Fruit fly (Drosophila melanogaster) whole organism, pupa: Measurements from ENCODE around the gene CG14883.

Experiments used
- CG10348 ChIP-seq: fragments of 200-800 bp; sonication (Bioruptor generic); IDR thresholded peaks from 2 replicates; pipeline ENCODE4 v1.3.6; 2022; ENCODE audit warnings: missing biosample characterization, missing genetic modification characterization
- CG17806 ChIP-seq: fragments of 200-800 bp; sonication (Bioruptor generic); optimal IDR thresholded peaks from 2 replicates; lab custom pipeline; 2018; ENCODE audit warnings: missing biosample characterization, mild to moderate bottlenecking, missing genetic modification characterization, moderate library complexity
- CG4496 ChIP-seq: fragments of 200-800 bp; sonication (Bioruptor generic); IDR thresholded peaks from 3 replicates; pipeline ENCODE4 v1.3.6; 2022; ENCODE audit warnings: missing biosample characterization, missing genetic modification characterization
- CG8159 ChIP-seq: fragments of 200-800 bp; sonication (Bioruptor generic); optimal IDR thresholded peaks from 3 replicates; lab custom pipeline; 2018; ENCODE audit warnings: missing biosample characterization, mild to moderate bottlenecking, missing genetic modification characterization, moderate library complexity
- D1 ChIP-seq: fragments of 200-800 bp; sonication (Bioruptor generic); optimal IDR thresholded peaks from 2 replicates; lab custom pipeline; 2018; ENCODE audit warnings: missing biosample characterization, mild to moderate bottlenecking, missing genetic modification characterization, moderate library complexity
- EcR ChIP-seq: fragments of 200-800 bp; sonication (Bioruptor generic); optimal IDR thresholded peaks from 3 replicates; lab custom pipeline; 2019; ENCODE audit warnings: missing biosample characterization, missing genetic modification characterization, mild to moderate bottlenecking, moderate library complexity, missing genetic modification reagents
- Pif1B ChIP-seq: fragments of 200-800 bp; sonication (Bioruptor generic); optimal IDR thresholded peaks from 3 replicates; lab custom pipeline; 2016; ENCODE audit warnings: missing biosample characterization, missing genetic modification characterization
- Snoo ChIP-seq: fragments of 200-800 bp; sonication (Bioruptor generic); optimal IDR thresholded peaks from 3 replicates; lab custom pipeline; 2017; ENCODE audit warnings: missing biosample characterization, mild to moderate bottlenecking, missing genetic modification characterization, inconsistent platforms

DNA sequence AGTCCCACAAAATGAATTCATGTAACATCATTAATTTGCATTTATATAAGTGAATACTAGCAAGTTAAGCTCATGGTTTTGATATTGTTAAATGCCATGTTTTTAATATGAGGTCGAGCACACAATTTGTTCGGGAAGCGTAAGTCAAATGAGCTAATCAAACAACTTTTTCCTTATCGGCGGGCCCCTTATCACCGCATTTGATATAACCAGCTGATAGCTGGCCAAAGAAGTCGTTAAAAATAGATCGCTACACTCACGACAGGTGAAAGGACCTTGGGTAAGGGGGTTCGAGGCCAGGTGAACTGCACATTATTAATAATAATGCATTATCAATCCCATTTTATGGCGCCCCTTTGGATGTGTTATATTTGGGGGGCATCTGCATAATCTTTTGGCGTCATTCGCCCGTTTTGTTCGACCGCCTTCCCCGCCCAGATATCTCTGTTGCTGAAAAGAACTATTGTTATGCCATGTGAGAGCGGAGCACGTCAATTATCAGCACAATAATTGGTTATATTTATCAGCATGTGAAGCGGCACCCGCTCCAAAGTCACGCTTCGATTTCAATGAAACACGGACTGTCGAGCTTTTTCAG is 8.3 kb upstream of the CG14883 start:
- TF ChIP-seq D1 (tag; lab: Kevin White, UChicago) (no peak), CG4496 (GFP tag; lab: Robert Waterston, UW) (no peak), CG10348 (GFP tag; lab: Robert Waterston, UW) (no peak), CG8159 (tag; lab: Kevin White, UChicago) (no peak), Snoo (tag; lab: Kevin White, UChicago) (no peak), EcR (GFP tag; lab: Kevin White, UChicago) (no peak), Pif1B (GFP tag; lab: Kevin White, UChicago) (no peak), CG17806 (no peak)
